Fruit fly (Drosophila melanogaster) whole organism, embryonic: ENCODE data around the gene Setx.
A peak's percentile ranks its signal among the peaks of the same experiment; 100 is the strongest.

ENCODE experiments used
- Adf1 ChIP-seq: fragments of 200-800 bp; sonication (Bioruptor generic); IDR thresholded peaks from 2 replicates; pipeline ENCODE4 v1.3.6; 2022; ENCODE audit warnings: missing biosample characterization, missing genetic modification characterization
- Atf-2 ChIP-seq: fragments of 200-800 bp; sonication (Bioruptor generic); optimal IDR thresholded peaks from 2 replicates; lab custom pipeline; 2016; ENCODE audit warnings: missing biosample characterization, missing genetic modification characterization
- Atf3 ChIP-seq: fragments of 200-800 bp; sonication (Bioruptor generic); optimal IDR thresholded peaks from 3 replicates; lab custom pipeline; 2016; ENCODE audit warnings: missing biosample characterization, missing genetic modification characterization
- Atf6 ChIP-seq: fragments of 200-800 bp; sonication (Bioruptor generic); IDR thresholded peaks from 2 replicates; pipeline ENCODE4 v1.3.6; 2022; ENCODE audit warnings: missing biosample characterization, missing genetic modification characterization
- BEAF-32 ChIP-seq: fragments of 200-800 bp; sonication (Bioruptor generic); optimal IDR thresholded peaks from 3 replicates; lab custom pipeline; 2017; ENCODE audit warnings: missing biosample characterization, missing genetic modification characterization, mild to moderate bottlenecking, moderate library complexity, missing genetic modification reagents
- Bteb2 ChIP-seq: fragments of 200-800 bp; sonication (Bioruptor generic); optimal IDR thresholded peaks from 2 replicates; lab custom pipeline; 2016; ENCODE audit warnings: missing biosample characterization, missing genetic modification characterization
- CG12219 ChIP-seq: fragments of 200-800 bp; sonication (Bioruptor generic); optimal IDR thresholded peaks from 3 replicates; lab custom pipeline; 2018; ENCODE audit warnings: missing biosample characterization, mild to moderate bottlenecking, missing genetic modification characterization
- CG15269 ChIP-seq: fragments of 200-800 bp; sonication (Bioruptor generic); optimal IDR thresholded peaks from 2 replicates; lab custom pipeline; 2018; ENCODE audit warnings: missing biosample characterization, mild to moderate bottlenecking, missing genetic modification characterization, moderate library complexity
- CG17186 ChIP-seq: fragments of 200-800 bp; sonication (Bioruptor generic); optimal IDR thresholded peaks from 3 replicates; lab custom pipeline; 2017; ENCODE audit warnings: missing biosample characterization, missing genetic modification reagents, missing genetic modification characterization
- CG17359 ChIP-seq: fragments of 200-800 bp; sonication (Bioruptor generic); optimal IDR thresholded peaks from 3 replicates; lab custom pipeline; 2018; ENCODE audit warnings: missing biosample characterization, mild to moderate bottlenecking, missing genetic modification characterization, moderate library complexity
- CG17385 ChIP-seq: fragments of 200-800 bp; sonication (Bioruptor generic); optimal IDR thresholded peaks from 3 replicates; lab custom pipeline; 2018; ENCODE audit warnings: missing biosample characterization, mild to moderate bottlenecking, missing genetic modification characterization
- CG31441 ChIP-seq: fragments of 200-800 bp; sonication (Bioruptor generic); IDR thresholded peaks from 2 replicates; pipeline ENCODE4 v1.3.6; 2022; ENCODE audit warnings: missing biosample characterization, missing genetic modification characterization
- CG33213 ChIP-seq: fragments of 200-800 bp; sonication (Bioruptor generic); optimal IDR thresholded peaks from 3 replicates; lab custom pipeline; 2016; ENCODE audit warnings: missing biosample characterization, missing genetic modification characterization
- CG33557 ChIP-seq: fragments of 200-800 bp; sonication (Bioruptor generic); optimal IDR thresholded peaks from 2 replicates; lab custom pipeline; 2019; ENCODE audit warnings: missing biosample characterization, mild to moderate bottlenecking, missing genetic modification characterization, moderate library complexity
- CG34224 ChIP-seq: fragments of 200-800 bp; sonication (Bioruptor generic); IDR thresholded peaks from 3 replicates; pipeline ENCODE4 v1.3.6; 2022; ENCODE audit warnings: missing biosample characterization, missing genetic modification characterization; ENCODE audit not compliant: partially characterized antibody
- CG34376 ChIP-seq: fragments of 200-800 bp; sonication (Bioruptor generic); optimal IDR thresholded peaks from 2 replicates; lab custom pipeline; 2018; ENCODE audit warnings: missing biosample characterization, mild to moderate bottlenecking, missing genetic modification characterization
- CG5245 ChIP-seq: fragments of 200-800 bp; sonication (Bioruptor generic); optimal IDR thresholded peaks from 3 replicates; lab custom pipeline; 2016; ENCODE audit warnings: missing biosample characterization, missing genetic modification characterization
- CG6175 ChIP-seq: fragments of 200-800 bp; sonication (Bioruptor generic); IDR thresholded peaks from 3 replicates; pipeline ENCODE4 v1.3.6; 2022; ENCODE audit warnings: missing biosample characterization, missing genetic modification characterization
- CG7745 ChIP-seq: fragments of 200-800 bp; sonication (Bioruptor generic); optimal IDR thresholded peaks from 2 replicates; lab custom pipeline; 2018; ENCODE audit warnings: missing biosample characterization, mild to moderate bottlenecking, missing genetic modification characterization, moderate library complexity
- CG8281 ChIP-seq: fragments of 200-800 bp; sonication (Bioruptor generic); optimal IDR thresholded peaks from 2 replicates; lab custom pipeline; 2018; ENCODE audit warnings: missing biosample characterization, mild to moderate bottlenecking, missing genetic modification characterization, moderate library complexity
- CG8290 ChIP-seq, 3 experiments: fragments of 200-800 bp; sonication (Bioruptor generic); optimal IDR thresholded peaks; 2 replicates each; lab custom pipeline; 2016 to 2019; ENCODE audit warnings: missing biosample characterization in 3 of 3, missing genetic modification characterization in 3 of 3, mild to moderate bottlenecking in 2 of 3, moderate library complexity in 1 of 3
- CkIIα-i1 ChIP-seq: fragments of 200-800 bp; sonication (Bioruptor generic); IDR thresholded peaks from 2 replicates; pipeline ENCODE4 v1.3.6; 2022; ENCODE audit warnings: missing biosample characterization, missing genetic modification characterization
- Deaf1 ChIP-seq: fragments of 200-800 bp; optimal IDR thresholded peaks from 3 replicates; lab custom pipeline; 2019; ENCODE audit warnings: missing biosample characterization, mild to moderate bottlenecking, missing genetic modification characterization, moderate library complexity
- Fer2 ChIP-seq: fragments of 200-800 bp; sonication (Bioruptor generic); optimal IDR thresholded peaks from 2 replicates; lab custom pipeline; 2018; ENCODE audit warnings: missing biosample characterization, mild to moderate bottlenecking, missing genetic modification characterization, moderate library complexity
- Fer3 ChIP-seq: fragments of 200-800 bp; sonication (Bioruptor generic); optimal IDR thresholded peaks from 2 replicates; lab custom pipeline; 2018; ENCODE audit warnings: missing biosample characterization, mild to moderate bottlenecking, missing genetic modification characterization, moderate library complexity
- H15 ChIP-seq: fragments of 200-800 bp; sonication (Bioruptor generic); IDR thresholded peaks from 3 replicates; pipeline ENCODE4 v1.3.6; 2022; ENCODE audit warnings: missing biosample characterization, missing genetic modification characterization
- Hmx ChIP-seq: fragments of 200-800 bp; sonication (Bioruptor generic); optimal IDR thresholded peaks from 2 replicates; lab custom pipeline; 2016; ENCODE audit warnings: missing biosample characterization, missing genetic modification characterization
- Lim3 ChIP-seq: fragments of 200-800 bp; sonication (Bioruptor generic); IDR thresholded peaks from 2 replicates; pipeline ENCODE4 v1.3.6; 2022; ENCODE audit warnings: missing biosample characterization, missing genetic modification characterization
- MESR4 ChIP-seq: fragments of 200-800 bp; sonication (Bioruptor generic); optimal IDR thresholded peaks from 2 replicates; lab custom pipeline; 2018; ENCODE audit warnings: missing biosample characterization, mild to moderate bottlenecking, missing genetic modification characterization, moderate library complexity
- NC2β ChIP-seq: fragments of 200-800 bp; sonication (Bioruptor generic); optimal IDR thresholded peaks from 2 replicates; lab custom pipeline; 2016; ENCODE audit warnings: missing biosample characterization, missing genetic modification characterization
- Side ChIP-seq: fragments of 200-800 bp; sonication (Bioruptor generic); optimal IDR thresholded peaks from 2 replicates; lab custom pipeline; 2016; ENCODE audit warnings: missing biosample characterization, missing genetic modification characterization
- Ssrp ChIP-seq: fragments of 200-800 bp; sonication (Bioruptor generic); optimal IDR thresholded peaks from 2 replicates; lab custom pipeline; 2018; ENCODE audit warnings: missing biosample characterization, mild to moderate bottlenecking, missing genetic modification characterization, moderate library complexity
- YL-1 ChIP-seq: fragments of 200-800 bp; sonication (Bioruptor generic); optimal IDR thresholded peaks from 3 replicates; lab custom pipeline; 2017; ENCODE audit warnings: missing biosample characterization, mild to moderate bottlenecking, missing genetic modification characterization
- al ChIP-seq: fragments of 200-800 bp; sonication (Bioruptor generic); IDR thresholded peaks from 2 replicates; pipeline ENCODE4 v1.3.6; 2022; ENCODE audit warnings: missing biosample characterization, missing genetic modification characterization
- ara ChIP-seq: fragments of 200-800 bp; sonication (Bioruptor generic); IDR thresholded peaks from 2 replicates; pipeline ENCODE4 v1.3.6; 2022; ENCODE audit warnings: missing biosample characterization, missing genetic modification characterization
- btn ChIP-seq: fragments of 200-800 bp; sonication (Bioruptor generic); optimal IDR thresholded peaks from 2 replicates; lab custom pipeline; 2016; ENCODE audit warnings: missing biosample characterization, missing genetic modification characterization
- crc ChIP-seq: fragments of 200-800 bp; sonication (Bioruptor generic); optimal IDR thresholded peaks from 2 replicates; lab custom pipeline; 2016; ENCODE audit warnings: missing biosample characterization, missing genetic modification characterization
- hb ChIP-seq: fragments of 200-800 bp; sonication (Bioruptor generic); IDR thresholded peaks from 3 replicates; pipeline ENCODE4 v1.3.6; 2022; ENCODE audit warnings: missing biosample characterization, missing genetic modification characterization; ENCODE audit not compliant: partially characterized antibody
- hbn ChIP-seq: fragments of 200-800 bp; sonication (Bioruptor generic); IDR thresholded peaks from 2 replicates; pipeline ENCODE4 v1.3.6; 2022; ENCODE audit warnings: missing biosample characterization, missing genetic modification characterization; ENCODE audit not compliant: partially characterized antibody
- hkb ChIP-seq, 2 experiments: fragments of 200-800 bp in 1 of 2; fragments of >200 bp in 1 of 2; sonication (Bioruptor generic) in 1 of 2; IDR thresholded peaks in 1 of 2; optimal IDR thresholded peaks in 1 of 2; 2 replicates each; pipeline versions ENCODE4 v1.3.6 to Lab custom; 2017 to 2022; ENCODE audit warnings: missing biosample characterization in 1 of 2, missing genetic modification characterization in 1 of 2
- ken ChIP-seq: fragments of 200-800 bp; sonication (Bioruptor generic); IDR thresholded peaks from 3 replicates; pipeline ENCODE4 v1.3.6; 2022; ENCODE audit warnings: missing biosample characterization, missing genetic modification characterization
- mirr ChIP-seq: fragments of 200-800 bp; sonication (Bioruptor generic); optimal IDR thresholded peaks from 3 replicates; lab custom pipeline; 2018; ENCODE audit warnings: missing biosample characterization, mild to moderate bottlenecking, missing genetic modification characterization
- org-1 ChIP-seq: fragments of 200-800 bp; sonication (Bioruptor generic); optimal IDR thresholded peaks from 2 replicates; lab custom pipeline; 2017; ENCODE audit warnings: missing biosample characterization, missing genetic modification characterization
- pnt ChIP-seq: fragments of 200-800 bp; sonication (Bioruptor generic); optimal IDR thresholded peaks from 3 replicates; lab custom pipeline; 2016; ENCODE audit warnings: missing biosample characterization, missing genetic modification characterization
- pros ChIP-seq: fragments of 200-800 bp; sonication (Bioruptor generic); optimal IDR thresholded peaks from 3 replicates; lab custom pipeline; 2019; ENCODE audit warnings: missing biosample characterization, mild to moderate bottlenecking, missing genetic modification characterization, moderate library complexity
- tna ChIP-seq: fragments of 200-800 bp; sonication (Bioruptor generic); IDR thresholded peaks from 2 replicates; pipeline ENCODE4 v1.3.6; 2022; ENCODE audit warnings: missing biosample characterization, missing genetic modification characterization; ENCODE audit not compliant: partially characterized antibody
- unc-4 ChIP-seq: fragments of 200-800 bp; sonication (Bioruptor generic); IDR thresholded peaks from 2 replicates; pipeline ENCODE4 v1.3.6; 2022; ENCODE audit warnings: missing biosample characterization, missing genetic modification characterization; ENCODE audit not compliant: partially characterized antibody
- vnd ChIP-seq: fragments of 200-800 bp; sonication (Bioruptor generic); IDR thresholded peaks from 3 replicates; pipeline ENCODE4 v1.3.6; 2022; ENCODE audit warnings: missing biosample characterization, missing genetic modification characterization; ENCODE audit not compliant: partially characterized antibody
- wek ChIP-seq: fragments of 200-800 bp; sonication (Bioruptor generic); optimal IDR thresholded peaks from 3 replicates; lab custom pipeline; 2018; ENCODE audit warnings: missing biosample characterization, mild to moderate bottlenecking, missing genetic modification characterization, moderate library complexity

Gene Setx

DNA sequence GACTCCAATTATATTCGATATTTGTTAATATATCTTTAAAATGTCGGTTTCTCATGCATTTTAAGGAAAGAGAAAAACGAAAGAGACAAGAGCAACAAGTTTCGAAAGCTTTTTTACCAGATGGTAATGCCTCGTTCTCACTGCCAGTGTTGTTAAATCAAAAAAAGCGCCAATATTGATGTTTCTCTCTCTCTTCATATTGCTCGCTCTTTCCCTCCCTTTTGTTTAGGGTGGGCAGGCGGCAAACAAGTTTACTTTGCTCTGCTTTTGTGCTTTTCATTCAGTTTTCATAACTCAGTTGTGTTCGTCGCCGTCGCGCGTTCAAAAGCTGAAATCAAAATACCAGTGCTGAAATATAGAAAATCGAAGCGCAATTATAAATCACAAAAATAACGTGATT is 55.5 kb downstream of the Setx start (continued):
- TF ChIP-seq Atf6 (peak; percentile 55; the same call in 1 of the 2 replicates), wek (GFP tag; lab: Kevin White, UChicago) (peak; percentile 53), Atf3 (GFP tag; lab: Kevin White, UChicago) (no peak), ken (GFP tag; lab: Robert Waterston, UW) (no peak), MESR4 (GFP tag; lab: Kevin White, UChicago) (no peak), CG7745 (tag; lab: Kevin White, UChicago) (no peak), btn (no peak), Deaf1 (peak; percentile 52), Fer2 (tag; lab: Kevin White, UChicago) (no peak), hbn (GFP tag; lab: Robert Waterston, UW) (no peak), Hmx (GFP tag; lab: Kevin White, UChicago) (no peak), al (no peak), CG5245 (GFP tag; lab: Kevin White, UChicago) (no peak), ara (GFP tag; lab: Robert Waterston, UW) (no peak), CG15269 (tag; lab: Kevin White, UChicago) (peak; percentile 63), CG8290 (GFP tag; optimal IDR thresholded peaks at IDR 0.05; lab: Kevin White, UChicago) (peak; percentile 19), CG8290 (tag; optimal IDR thresholded peaks at IDR 0.05; lab: Kevin White, UChicago) (peak; percentile 38 to 71), CG34376 (GFP tag; lab: Kevin White, UChicago) (peak; percentile 76), unc-4 (peak; percentile 51; the same call in 1 of the 2 replicates), CG31441 (GFP tag; lab: Robert Waterston, UW) (no peak; the same call in 1 of the 2 replicates), CG33557 (GFP tag; lab: Kevin White, UChicago) (no peak), H15 (GFP tag; lab: Robert Waterston, UW) (no peak), vnd (GFP tag; lab: Robert Waterston, UW) (no peak), mirr (GFP tag; lab: Kevin White, UChicago) (peak; percentile 75), Lim3 (GFP tag; lab: Robert Waterston, UW) (no peak), org-1 (GFP tag; lab: Kevin White, UChicago) (no peak), BEAF-32 (GFP tag; lab: Kevin White, UChicago) (no peak), CkIIα-i1 (GFP tag; lab: Robert Waterston, UW) (no peak), CG12219 (peak; percentile 41), pros (GFP tag; lab: Kevin White, UChicago) (no peak), hkb (optimal IDR thresholded peaks at IDR 0.05; lab: Kevin White, UChicago) (no peak), hkb (GFP tag; IDR thresholded peaks at IDR 0.05; lab: Robert Waterston, UW) (peak; percentile 67), Atf-2 (GFP tag; lab: Kevin White, UChicago) (no peak), pnt (no peak), hb (no peak), Fer3 (tag; lab: Kevin White, UChicago) (peak; percentile 46), CG17359 (tag; lab: Kevin White, UChicago) (peak; percentile 42), YL-1 (GFP tag; lab: Kevin White, UChicago) (peak; percentile 51), NC2β (GFP tag; lab: Kevin White, UChicago) (no peak), crc (GFP tag; lab: Kevin White, UChicago) (peak; percentile 2), CG6175 (GFP tag; lab: Robert Waterston, UW) (no peak), Side (peak; percentile 44), Bteb2 (GFP tag; lab: Kevin White, UChicago) (no peak), tna (GFP tag; lab: Robert Waterston, UW) (no peak), CG8281 (tag; lab: Kevin White, UChicago) (peak; percentile 28), CG33213 (GFP tag; lab: Kevin White, UChicago) (no peak), CG17385 (GFP tag; lab: Kevin White, UChicago) (peak; percentile 64), Ssrp (tag; lab: Kevin White, UChicago) (no peak), CG34224 (GFP tag; lab: Robert Waterston, UW) (no peak; the same call in 2 of the 3 replicates), Adf1 (GFP tag; lab: Robert Waterston, UW) (peak; percentile 63; the same call in 1 of the 2 replicates), CG17186 (no peak)
